Worm (Caenorhabditis elegans): ENCODE measurements around the gene ZK381.8.

Gene ZK381.8

ce11 chrIV:7012214-7012613 is 42.0 kb upstream of the ZK381.8 start:
- no peak for TF ChIP-seq ccch-3 (GFP tag; optimal IDR thresholded peaks at IDR 0.05)
- TF ChIP-seq K12H6.12 (tag; optimal IDR thresholded peaks at IDR 0.05): no peak
- no peak for TF ChIP-seq dpl-1 (GFP tag; optimal IDR thresholded peaks at IDR 0.05)
- TF ChIP-seq somi-1 (GFP tag; optimal IDR thresholded peaks at IDR 0.05): no peak
- TF ChIP-seq B0336.3 (GFP tag; IDR thresholded peaks at IDR 0.05): no peak
- TF ChIP-seq lin-35 (GFP tag; optimal IDR thresholded peaks at IDR 0.05): no peak
- TF ChIP-seq madf-3 (GFP tag; IDR thresholded peaks at IDR 0.05): no peak

DNA sequence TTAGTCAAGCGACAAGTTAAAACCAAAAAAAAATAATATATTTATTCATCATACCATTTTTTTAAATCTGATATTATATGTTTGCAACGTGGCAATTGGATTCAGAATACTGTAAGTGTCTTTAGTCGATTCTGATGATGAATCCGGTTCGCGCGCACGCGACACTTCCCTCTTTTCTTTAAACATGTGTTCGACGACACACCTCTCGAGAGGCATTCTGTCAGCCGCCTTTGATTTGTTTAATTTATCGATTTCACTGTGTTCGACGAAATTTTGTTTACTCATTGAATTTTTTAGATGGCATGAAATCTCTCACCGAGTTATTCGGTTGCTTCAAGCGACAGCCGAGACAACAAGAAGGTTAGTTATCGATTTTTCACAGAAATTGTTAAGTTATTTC is 41.6 kb upstream of the ZK381.8 start, which contains the start of gene trxr-1:
Gene trxr-1, plus strand, starts transcription at position 227 of the 400 bp plus-strand sequence.
- TF ChIP-seq nhr-80 (tag; optimal IDR thresholded peaks at IDR 0.05): no peak
- TF ChIP-seq F39B2.1 (GFP tag; IDR thresholded peaks at IDR 0.05): no peak
- TF ChIP-seq nhr-90 (tag; optimal IDR thresholded peaks at IDR 0.05): no peak
- TF ChIP-seq ztf-18 (tag; optimal IDR thresholded peaks at IDR 0.05): no peak
- TF ChIP-seq lin-35 (GFP tag; optimal IDR thresholded peaks at IDR 0.05): no peak
- no peak for TF ChIP-seq ZK185.1 (tag; optimal IDR thresholded peaks at IDR 0.05; ENCODE audit: poor library complexity, severe bottlenecking)
- no peak for TF ChIP-seq F57C9.4 (tag; optimal IDR thresholded peaks at IDR 0.05)
- no peak for TF ChIP-seq F23B12.7 (tag; optimal IDR thresholded peaks at IDR 0.05; ENCODE audit: insufficient read depth)
- no peak for TF ChIP-seq aptf-3 (GFP tag; IDR thresholded peaks at IDR 0.05)
- TF ChIP-seq zfh-2 (GFP tag; conservative IDR thresholded peaks at IDR 0.05): no peak
- no peak for TF ChIP-seq unc-62 (GFP tag; optimal IDR thresholded peaks at IDR 0.05)
- no peak for TF ChIP-seq die-1 (tag; optimal IDR thresholded peaks at IDR 0.05)
- TF ChIP-seq mxl-1 (tag; optimal IDR thresholded peaks at IDR 0.05): no peak
- TF ChIP-seq F37B4.10 (GFP tag; IDR thresholded peaks at IDR 0.05): no peak
- no peak for TF ChIP-seq lsl-1 (GFP tag; optimal IDR thresholded peaks at IDR 0.05)
- no peak for TF ChIP-seq hmg-20 (GFP tag; IDR thresholded peaks at IDR 0.05)
- TF ChIP-seq repo-1 (tag; optimal IDR thresholded peaks at IDR 0.05): no peak
- TF ChIP-seq tbp1 (GFP tag; optimal IDR thresholded peaks at IDR 0.05): no peak
- no peak for TF ChIP-seq C17E4.6 (GFP tag; IDR thresholded peaks at IDR 0.05)
- no peak for TF ChIP-seq madf-8 (GFP tag; conservative IDR thresholded peaks at IDR 0.05)

- TF ChIP-seq nfya-2 (GFP tag; IDR thresholded peaks at IDR 0.05): no peak
- TF ChIP-seq him-1 (tag; optimal IDR thresholded peaks at IDR 0.05): no peak
- TF ChIP-seq attf-3 (GFP tag; conservative IDR thresholded peaks at IDR 0.05): no peak
Measured at ce11 chrIV:7010835-7011234, 40.7 kb upstream of the ZK381.8 start, which contains the start of gene C25A8.1. Gene C25A8.1 (plus strand): TSS chrIV:7011135.

- no peak for TF ChIP-seq B0261.1 (tag; optimal IDR thresholded peaks at IDR 0.05)
- peak; percentile 23; the same call in 1 of the 2 replicates for TF ChIP-seq egrh-3 (GFP tag; IDR thresholded peaks at IDR 0.05)
- TF ChIP-seq zfh-2 (GFP tag; conservative IDR thresholded peaks at IDR 0.05): peak; percentile 73
- TF ChIP-seq dpff-1 (tag; optimal IDR thresholded peaks at IDR 0.05): no peak
Measured at ce11 chrIV:7010195-7010594, 40.0 kb upstream of the ZK381.8 start.

- TF ChIP-seq F37B4.10 (GFP tag; IDR thresholded peaks at IDR 0.05) (no peak), let-607 (tag; optimal IDR thresholded peaks at IDR 0.05) (no peak)
Measured at ce11 chrIV:7009531-7009930, 39.4 kb upstream of the ZK381.8 start, which contains the start of gene C25A8.2. Gene C25A8.2 (plus strand): TSS chrIV:7009831.

Measured in whole organism, young adult.